Worm (Caenorhabditis elegans) whole organism, L3 larva: ENCODE results near the gene C25H3.15.

Experiments
- ama-1 ChIP-seq: fragments of 150-350 bp; optimal IDR thresholded peaks from 2 replicates; lab custom pipeline; 2018
- daf-12 ChIP-seq: fragments of 150-350 bp; optimal IDR thresholded peaks from 2 replicates; lab custom pipeline; 2014; ENCODE audit warnings: missing biosample characterization, missing genetic modification reagents, missing genetic modification characterization
- elt-1 ChIP-seq: fragments of 150-350 bp; optimal IDR thresholded peaks from 2 replicates; lab custom pipeline; 2014; ENCODE audit warnings: missing biosample characterization, missing genetic modification characterization
- jun-1 ChIP-seq: fragments of 150-350 bp; optimal IDR thresholded peaks from 2 replicates; lab custom pipeline; 2014; ENCODE audit warnings: missing biosample characterization, missing genetic modification reagents, missing genetic modification characterization
- lsy-12 ChIP-seq: sonication (generic microtip); optimal IDR thresholded peaks from 2 replicates; lab custom pipeline; 2016; ENCODE audit warnings: mild to moderate bottlenecking, missing genetic modification characterization, missing compliant biosample characterization
- nhr-12 ChIP-seq: fragments of 150-350 bp; optimal IDR thresholded peaks from 2 replicates; lab custom pipeline; 2014; ENCODE audit warnings: missing biosample characterization, missing genetic modification characterization
- nhr-76 ChIP-seq: fragments of 150-350 bp; sonication (generic microtip); optimal IDR thresholded peaks from 5 replicates; lab custom pipeline; 2014; ENCODE audit warnings: missing biosample characterization, missing genetic modification characterization
- tbx-2 ChIP-seq: sonication (generic microtip); optimal IDR thresholded peaks from 2 replicates; lab custom pipeline; 2016; ENCODE audit warnings: mild to moderate bottlenecking, missing genetic modification characterization, missing compliant biosample characterization
- unc-62 ChIP-seq: fragments of 150-350 bp; sonication (generic microtip); optimal IDR thresholded peaks from 4 replicates; lab custom pipeline; 2014; ENCODE audit warnings: missing biosample characterization, missing genetic modification reagents, missing genetic modification characterization
- ztf-4 ChIP-seq: fragments of 150-350 bp; optimal IDR thresholded peaks from 2 replicates; lab custom pipeline; 2014; ENCODE audit warnings: missing biosample characterization, missing genetic modification characterization

DNA sequence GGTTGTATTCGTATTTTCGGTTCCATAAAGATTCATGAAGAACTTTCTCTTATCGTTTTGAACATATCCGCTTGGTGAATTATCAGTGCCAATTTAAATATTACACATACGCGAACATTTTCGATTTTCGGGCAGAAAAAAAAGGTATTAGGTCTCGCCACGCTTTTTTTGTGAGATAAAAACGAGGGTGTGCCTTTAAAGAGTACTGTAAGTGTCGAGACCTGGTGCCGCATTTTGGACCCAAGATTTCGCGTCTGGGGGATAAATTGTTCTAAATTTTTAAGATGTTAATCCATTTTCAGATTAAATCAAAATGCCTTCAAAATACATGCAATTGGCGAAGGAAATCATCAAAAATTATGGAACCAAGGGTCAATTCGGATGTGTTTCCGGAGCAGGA is 28.8 kb downstream of the C25H3.15 start, which contains the start of gene C25H3.3:
- no peak for TF ChIP-seq elt-1 (tag; lab: Kevin White, UChicago)
- no peak for TF ChIP-seq nhr-76 (tag; lab: Kevin White, UChicago)
- no peak for TF ChIP-seq daf-12 (tag; lab: Kevin White, UChicago)
- TF ChIP-seq jun-1 (tag; lab: Kevin White, UChicago) = no peak
- no peak for TF ChIP-seq tbx-2 (tag; lab: Kevin White, UChicago)
- TF ChIP-seq ztf-4 (tag; lab: Kevin White, UChicago) = no peak
- no peak for TF ChIP-seq ama-1
- TF ChIP-seq nhr-12 = no peak
- no peak for TF ChIP-seq unc-62 (GFP tag; lab: Kevin White, UChicago)
- TF ChIP-seq lsy-12 (tag; lab: Kevin White, UChicago) = no peak
